Worm (Caenorhabditis elegans): ENCODE data around the gene pdtf-1.
A peak's percentile ranks its signal among the peaks of the same experiment; 100 is the strongest.

The pdtf-1 gene

DNA sequence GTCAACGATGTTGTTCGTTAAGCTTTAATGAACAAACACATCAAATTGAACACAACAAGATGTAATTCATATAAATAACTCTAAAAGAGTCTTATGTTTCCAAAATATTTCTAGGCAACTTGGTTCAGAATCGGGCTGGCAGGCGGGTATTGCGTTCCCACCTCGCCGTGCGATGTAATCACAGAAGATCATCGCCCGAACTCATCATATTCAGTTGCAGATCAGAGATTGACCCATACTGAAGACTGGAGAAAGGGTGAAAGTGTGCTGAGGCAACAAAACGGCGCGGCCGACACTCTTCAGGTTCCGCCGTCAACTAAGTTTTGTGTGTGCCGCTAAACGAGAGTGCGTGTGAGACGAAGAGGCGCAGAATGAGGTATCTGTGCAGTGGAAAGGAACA lies 4.3 kb upstream of the pdtf-1 start (continued):
- TF ChIP-seq lin-1 (GFP tag; IDR thresholded peaks at IDR 0.05) (peak; percentile 74), spr-1 (tag; optimal IDR thresholded peaks at IDR 0.05) (peak; percentile 94), tra-1 (GFP tag; IDR thresholded peaks at IDR 0.05) (peak; percentile 59), lsy-2 (tag; optimal IDR thresholded peaks at IDR 0.05) (peak; percentile 46 to 88), nhr-102 (tag; optimal IDR thresholded peaks at IDR 0.05) (peak; percentile 91), ztf-7 (tag; optimal IDR thresholded peaks at IDR 0.05) (peak; percentile 65), pha-4 (GFP tag; IDR thresholded peaks at IDR 0.05) (peak; percentile 78), pha-4 (tag; optimal IDR thresholded peaks at IDR 0.05) (no peak), lir-3 (tag; optimal IDR thresholded peaks at IDR 0.05) (no peak), mdl-1 (tag; optimal IDR thresholded peaks at IDR 0.05) (peak; percentile 11 to 25), nhr-111 (GFP tag; optimal IDR thresholded peaks at IDR 0.05) (no peak), lin-13 (GFP tag; optimal IDR thresholded peaks at IDR 0.05) (peak; percentile 78), F49E8.2 (tag; optimal IDR thresholded peaks at IDR 0.05; ENCODE audit: borderline replicate concordance) (peak; percentile 96), skn-1 (tag; optimal IDR thresholded peaks at IDR 0.05) (no peak), set-16 (GFP tag; IDR thresholded peaks at IDR 0.05) (no peak), mes-2 (tag; optimal IDR thresholded peaks at IDR 0.05; ENCODE audit: poor library complexity, severe bottlenecking) (peak; percentile 87), zip-2 (tag; optimal IDR thresholded peaks at IDR 0.05) (peak; percentile 22), ceh-20 (GFP tag; IDR thresholded peaks at IDR 0.05) (peak; percentile 73; the same call in 1 of the 2 replicates), sdz-12 (GFP tag; optimal IDR thresholded peaks at IDR 0.05) (no peak), dmd-6 (GFP tag; IDR thresholded peaks at IDR 0.05) (peak; percentile 83), dmd-8 (GFP tag; IDR thresholded peaks at IDR 0.05) (0 out of 2 replicates have a peak, but pooled peaks have one; percentile 28), saeg-2 (GFP tag; IDR thresholded peaks at IDR 0.05) (peak; percentile 85; the same call in 1 of the 2 replicates), egl-43 (GFP tag; IDR thresholded peaks at IDR 0.05) (no peak; the same call in 1 of the 2 replicates), unc-130 (GFP tag; optimal IDR thresholded peaks at IDR 0.05) (peak; percentile 90), daf-12 (tag; optimal IDR thresholded peaks at IDR 0.05) (no peak), F44E2.7 (GFP tag; IDR thresholded peaks at IDR 0.05) (no peak), nhr-28 (tag; optimal IDR thresholded peaks at IDR 0.05) (peak; percentile 88), hlh-11 (tag; optimal IDR thresholded peaks at IDR 0.05) (peak; percentile 92), mep-1 (tag; optimal IDR thresholded peaks at IDR 0.05) (no peak), lim-7 (GFP tag; IDR thresholded peaks at IDR 0.05) (peak; percentile 68), Y5F2A.4 (GFP tag; optimal IDR thresholded peaks at IDR 0.05) (no peak), nhr-6 (tag; optimal IDR thresholded peaks at IDR 0.05) (peak; percentile 2), Y48G9A.11 (GFP tag; IDR thresholded peaks at IDR 0.05) (peak; percentile 83), nhr-77 (tag; optimal IDR thresholded peaks at IDR 0.05) (peak; percentile 47), F26F4.8 (GFP tag; conservative IDR thresholded peaks at IDR 0.05) (no peak), lin-29 (GFP tag; IDR thresholded peaks at IDR 0.05) (no peak), nhr-25 (tag; optimal IDR thresholded peaks at IDR 0.05; ENCODE audit: borderline replicate concordance, insufficient read depth) (no peak), pqm-1 (tag; optimal IDR thresholded peaks at IDR 0.05) (peak; percentile 34), hlh-30 (tag; optimal IDR thresholded peaks at IDR 0.05; ENCODE audit: insufficient read depth) (peak; percentile 72), nhr-48 (tag; optimal IDR thresholded peaks at IDR 0.05) (peak; percentile 78), fkh-10 (GFP tag; optimal IDR thresholded peaks at IDR 0.05) (peak; percentile 17), mdt-29 (GFP tag; IDR thresholded peaks at IDR 0.05) (peak; percentile 73; the same call in 1 of the 2 replicates), jun-1 (tag; optimal IDR thresholded peaks at IDR 0.05) (peak; percentile 38), lin-39 (tag; optimal IDR thresholded peaks at IDR 0.05) (no peak), ceh-82 (tag; optimal IDR thresholded peaks at IDR 0.05) (no peak), dmd-9 (GFP tag; IDR thresholded peaks at IDR 0.05) (peak; percentile 59; the same call in 1 of the 2 replicates), hif-1 (tag; optimal IDR thresholded peaks at IDR 0.05) (peak; percentile 26 to 60), D1046.2 (GFP tag; IDR thresholded peaks at IDR 0.05) (no peak), dpl-1 (GFP tag; optimal IDR thresholded peaks at IDR 0.05) (peak; percentile 55), ctbp-1 (GFP tag; IDR thresholded peaks at IDR 0.05) (no peak), nhr-11 (tag; optimal IDR thresholded peaks at IDR 0.05) (peak; percentile 69)

Data from whole organism, L4 larva.